Worm (Caenorhabditis elegans): ENCODE data around the gene hrpa-1.

- TF ChIP-seq elt-2 (tag; optimal IDR thresholded peaks at IDR 0.05) (no peak), aly-2 (tag; optimal IDR thresholded peaks at IDR 0.05) (no peak), egl-5 (tag; optimal IDR thresholded peaks at IDR 0.05) (no peak), nhr-43 (tag; optimal IDR thresholded peaks at IDR 0.05; ENCODE audit: poor library complexity, severe bottlenecking) (no peak), tbx-2 (tag; optimal IDR thresholded peaks at IDR 0.05) (no peak), ztf-4 (tag; optimal IDR thresholded peaks at IDR 0.05) (no peak), unc-39 (tag; optimal IDR thresholded peaks at IDR 0.05) (no peak), nhr-76 (tag; optimal IDR thresholded peaks at IDR 0.05) (no peak), unc-62 (GFP tag; optimal IDR thresholded peaks at IDR 0.05) (no peak)
These were observed 40.4 kb downstream of the hrpa-1 start, which contains the start of gene W08E12.6 for ce11 chrIV:3298300-3298699.

Measured in whole organism, L3 larva.